Worm (Caenorhabditis elegans) whole organism, L4 larva: ENCODE data around the gene Y57A10A.31.

Source experiments
- F37D6.2 ChIP-seq: sonication (generic microtip); optimal IDR thresholded peaks from 2 replicates; lab custom pipeline; 2016; ENCODE audit warnings: mild to moderate bottlenecking, missing genetic modification characterization, missing compliant biosample characterization
- F44E2.7 ChIP-seq: fragments of 200-800 bp; sonication (Bioruptor generic); IDR thresholded peaks from 2 replicates; pipeline ENCODE4 v2.1.2; 2022; ENCODE audit warnings: missing genetic modification characterization, missing compliant biosample characterization
- R02D3.7 ChIP-seq: fragments of 150-350 bp; sonication (generic microtip); optimal IDR thresholded peaks from 3 replicates; lab custom pipeline; 2014; ENCODE audit warnings: missing biosample characterization, missing genetic modification characterization
- Y48G9A.11 ChIP-seq: fragments of 200-800 bp; sonication (Bioruptor generic); IDR thresholded peaks from 2 replicates; pipeline ENCODE4 v1.3.6; 2022; ENCODE audit warnings: missing genetic modification reagents, missing genetic modification characterization, missing compliant biosample characterization
- Y5F2A.4 ChIP-seq: fragments of 200-800 bp; sonication (Bioruptor generic); optimal IDR thresholded peaks from 2 replicates; lab custom pipeline; 2018; ENCODE audit warnings: mild to moderate bottlenecking, missing genetic modification characterization, missing compliant biosample characterization
- aha-1 ChIP-seq: fragments of 150-350 bp; peaks from one replicate; lab custom pipeline; 2014; ENCODE audit warnings: missing biosample characterization, missing genetic modification characterization
- aly-2 ChIP-seq: sonication (generic microtip); optimal IDR thresholded peaks from 2 replicates; lab custom pipeline; 2018; ENCODE audit warnings: missing biosample characterization, missing genetic modification characterization
- arid-1 ChIP-seq: fragments of 200-800 bp; sonication (Bioruptor generic); conservative IDR thresholded peaks from 2 replicates; pipeline ENCODE4 v1.3.6; 2022; ENCODE audit warnings: missing genetic modification reagents, missing genetic modification characterization, missing compliant biosample characterization
- ceh-20 ChIP-seq: fragments of 200-800 bp; sonication (Bioruptor generic); IDR thresholded peaks from 2 replicates; pipeline ENCODE4 v1.3.6; 2022; ENCODE audit warnings: missing genetic modification reagents, missing genetic modification characterization, missing compliant biosample characterization
- ceh-28 ChIP-seq: fragments of 150-350 bp; optimal IDR thresholded peaks from 2 replicates; lab custom pipeline; 2014; ENCODE audit warnings: missing biosample characterization, missing genetic modification reagents, missing genetic modification characterization
- ceh-62 ChIP-seq: sonication (generic microtip); optimal IDR thresholded peaks from 2 replicates; lab custom pipeline; 2017; ENCODE audit warnings: missing biosample characterization, missing genetic modification characterization
- ces-1 ChIP-seq: fragments of 150-350 bp; sonication (generic microtip); optimal IDR thresholded peaks from 4 replicates; lab custom pipeline; 2014; ENCODE audit warnings: missing biosample characterization, missing genetic modification reagents, missing genetic modification characterization
- cey-2 ChIP-seq: sonication (generic microtip); optimal IDR thresholded peaks from 3 replicates; lab custom pipeline; 2017; ENCODE audit warnings: missing genetic modification characterization, mild to moderate bottlenecking, missing compliant biosample characterization, antibody characterized with exemption, borderline replicate concordance; ENCODE audit not compliant: insufficient read depth
- daf-12 ChIP-seq: fragments of 150-350 bp; optimal IDR thresholded peaks from 2 replicates; lab custom pipeline; 2014; ENCODE audit warnings: missing biosample characterization, missing genetic modification reagents, missing genetic modification characterization
- daf-16 ChIP-seq, 3 experiments: sonication (generic microtip); optimal IDR thresholded peaks; 2 replicates each; lab custom pipeline; 2016 to 2017; ENCODE audit warnings: missing genetic modification characterization in 3 of 3, missing genetic modification reagents in 3 of 3, mild to moderate bottlenecking in 2 of 3, missing compliant biosample characterization in 2 of 3, missing biosample characterization in 1 of 3, moderate library complexity in 1 of 3
- dmd-6 ChIP-seq: fragments of 200-800 bp; sonication (Bioruptor generic); IDR thresholded peaks from 2 replicates; pipeline ENCODE4 v1.3.6; 2022; ENCODE audit warnings: missing genetic modification reagents, missing genetic modification characterization, missing compliant biosample characterization
- dmd-8 ChIP-seq: fragments of 200-800 bp; sonication (Bioruptor generic); IDR thresholded peaks from 2 replicates; pipeline ENCODE4 v1.3.6; 2022; ENCODE audit warnings: missing genetic modification characterization, missing compliant biosample characterization
- duxl-1 ChIP-seq: sonication (generic microtip); optimal IDR thresholded peaks from 2 replicates; lab custom pipeline; 2016; ENCODE audit warnings: mild to moderate bottlenecking, missing genetic modification characterization, moderate library complexity, missing compliant biosample characterization; ENCODE audit not compliant: poor library complexity
- dve-1 ChIP-seq: sonication (generic microtip); optimal IDR thresholded peaks from 2 replicates; lab custom pipeline; 2017; ENCODE audit warnings: antibody characterized with exemption, mild to moderate bottlenecking, missing genetic modification characterization, missing compliant biosample characterization; ENCODE audit not compliant: insufficient read depth
- egl-43 ChIP-seq: fragments of 200-800 bp; sonication (Bioruptor generic); IDR thresholded peaks from 2 replicates; pipeline ENCODE4 v1.3.6; 2022; ENCODE audit warnings: missing genetic modification reagents, missing genetic modification characterization, missing compliant biosample characterization
- fkh-10 ChIP-seq: fragments of 150-350 bp; optimal IDR thresholded peaks from 2 replicates; lab custom pipeline; 2014; ENCODE audit warnings: missing biosample characterization, missing genetic modification reagents, missing genetic modification characterization
- fos-1 ChIP-seq: fragments of 150-350 bp; optimal IDR thresholded peaks from 2 replicates; lab custom pipeline; 2014; ENCODE audit warnings: missing biosample characterization, missing genetic modification characterization
- hif-1 ChIP-seq, 2 experiments: sonication (generic microtip); optimal IDR thresholded peaks; 2 replicates each; lab custom pipeline; 2016 to 2017; ENCODE audit warnings: missing compliant biosample characterization in 2 of 2, missing genetic modification characterization in 2 of 2, missing genetic modification reagents in 2 of 2, missing genotype in 2 of 2, mild to moderate bottlenecking in 1 of 2
- lin-1 ChIP-seq: fragments of 200-800 bp; sonication (Bioruptor generic); IDR thresholded peaks from 2 replicates; pipeline ENCODE4 v1.3.6; 2022; ENCODE audit warnings: missing genetic modification reagents, missing genetic modification characterization, missing compliant biosample characterization
- lin-13 ChIP-seq: fragments of 150-350 bp; optimal IDR thresholded peaks from 2 replicates; lab custom pipeline; 2014; ENCODE audit warnings: missing biosample characterization, missing genetic modification reagents, missing genetic modification characterization
- lin-29 ChIP-seq: fragments of 200-800 bp; sonication (Bioruptor generic); IDR thresholded peaks from 2 replicates; pipeline ENCODE4 v1.3.6; 2022; ENCODE audit warnings: missing genetic modification reagents, missing genetic modification characterization, missing compliant biosample characterization
- lin-39 ChIP-seq: fragments of 150-350 bp; optimal IDR thresholded peaks from 2 replicates; lab custom pipeline; 2014; ENCODE audit warnings: missing biosample characterization, missing genetic modification reagents, missing genetic modification characterization
- lir-3 ChIP-seq: sonication (generic microtip); optimal IDR thresholded peaks from 2 replicates; lab custom pipeline; 2016; ENCODE audit warnings: mild to moderate bottlenecking, missing genetic modification characterization, missing compliant biosample characterization
- lsy-2 ChIP-seq, 2 experiments: fragments of 150-350 bp in 1 of 2; sonication (generic microtip) in 1 of 2; optimal IDR thresholded peaks; 2 replicates each; lab custom pipeline; 2014 to 2017; ENCODE audit warnings: missing biosample characterization in 2 of 2, missing genetic modification characterization in 2 of 2
- madf-9 ChIP-seq: fragments of 200-800 bp; sonication (Bioruptor generic); conservative IDR thresholded peaks from 2 replicates; pipeline ENCODE4 v1.3.6; 2022; ENCODE audit warnings: missing genetic modification reagents, missing genetic modification characterization, missing compliant biosample characterization
- mdt-29 ChIP-seq: fragments of 200-800 bp; sonication (Bioruptor generic); IDR thresholded peaks from 2 replicates; pipeline ENCODE4 v1.3.6; 2022; ENCODE audit warnings: missing genetic modification reagents, missing genetic modification characterization, missing compliant biosample characterization
- nhr-102 ChIP-seq: sonication (generic microtip); optimal IDR thresholded peaks from 2 replicates; lab custom pipeline; 2016; ENCODE audit warnings: mild to moderate bottlenecking, missing genetic modification characterization, moderate library complexity, missing compliant biosample characterization
- nhr-237 ChIP-seq: sonication (generic microtip); optimal IDR thresholded peaks from 2 replicates; lab custom pipeline; 2017; ENCODE audit warnings: missing biosample characterization, missing genetic modification characterization
- nhr-6 ChIP-seq: fragments of 150-350 bp; optimal IDR thresholded peaks from 2 replicates; lab custom pipeline; 2014; ENCODE audit warnings: missing biosample characterization, missing genetic modification characterization
- nhr-76 ChIP-seq: fragments of 150-350 bp; optimal IDR thresholded peaks from 2 replicates; lab custom pipeline; 2014; ENCODE audit warnings: missing biosample characterization, missing genetic modification characterization
- pha-4 ChIP-seq, 2 experiments: fragments of 150-350 bp in 1 of 2; fragments of 200-800 bp in 1 of 2; sonication (Bioruptor generic) in 1 of 2; IDR thresholded peaks in 1 of 2; optimal IDR thresholded peaks in 1 of 2; 2 replicates each; pipeline versions ENCODE4 v1.3.6 to Lab custom; 2014 to 2022; ENCODE audit warnings: missing genetic modification characterization in 2 of 2, missing genetic modification reagents in 2 of 2, missing biosample characterization in 1 of 2, missing compliant biosample characterization in 1 of 2
- saeg-2 ChIP-seq: fragments of 200-800 bp; sonication (Bioruptor generic); IDR thresholded peaks from 2 replicates; pipeline ENCODE4 v1.3.6; 2022; ENCODE audit warnings: missing genetic modification reagents, missing genetic modification characterization, missing compliant biosample characterization
- sdz-12 ChIP-seq: fragments of 200-800 bp; sonication (Bioruptor generic); optimal IDR thresholded peaks from 2 replicates; lab custom pipeline; 2018; ENCODE audit warnings: mild to moderate bottlenecking, missing genetic modification characterization, missing compliant biosample characterization
- skn-1 ChIP-seq: fragments of 150-350 bp; optimal IDR thresholded peaks from 2 replicates; lab custom pipeline; 2014; ENCODE audit warnings: missing biosample characterization, missing genetic modification characterization
- spr-1 ChIP-seq: sonication (generic microtip); optimal IDR thresholded peaks from 2 replicates; lab custom pipeline; 2016; ENCODE audit warnings: mild to moderate bottlenecking, missing genetic modification characterization, missing compliant biosample characterization
- tag-97 ChIP-seq: fragments of 200-800 bp; sonication (Bioruptor generic); IDR thresholded peaks from 2 replicates; pipeline ENCODE4 v1.3.6; 2022; ENCODE audit warnings: missing genetic modification characterization, missing compliant biosample characterization
- tra-1 ChIP-seq: fragments of 200-800 bp; sonication (Bioruptor generic); IDR thresholded peaks from 2 replicates; pipeline ENCODE4 v1.3.6; 2022; ENCODE audit warnings: missing genetic modification reagents, missing genetic modification characterization, missing compliant biosample characterization
- unc-130 ChIP-seq: sonication (generic microtip); optimal IDR thresholded peaks from 2 replicates; lab custom pipeline; 2016; ENCODE audit warnings: missing genetic modification reagents, missing genetic modification characterization, missing compliant biosample characterization
- unc-39 ChIP-seq: sonication (generic microtip); optimal IDR thresholded peaks from 2 replicates; lab custom pipeline; 2017; ENCODE audit warnings: missing biosample characterization, missing genetic modification characterization
- zip-2 ChIP-seq: fragments of 150-350 bp; optimal IDR thresholded peaks from 2 replicates; lab custom pipeline; 2014; ENCODE audit warnings: missing biosample characterization, missing genetic modification characterization
- ztf-11 ChIP-seq: fragments of 150-350 bp; optimal IDR thresholded peaks from 2 replicates; lab custom pipeline; 2014; ENCODE audit warnings: missing biosample characterization, missing genetic modification characterization

Y57A10A.31 gene

ce11 chrII:12342928-12343327, 53.7 kb downstream of the Y57A10A.31 start (continued):
- no peak for TF ChIP-seq lin-39 (tag; lab: Kevin White, UChicago)
- TF ChIP-seq Y48G9A.11 (GFP tag; lab: Robert Waterston, UW) = no peak
- TF ChIP-seq ztf-11 (tag; lab: Kevin White, UChicago) = no peak
- peak; percentile 67 for TF ChIP-seq aha-1 (tag; lab: Kevin White, UChicago)
- TF ChIP-seq ces-1 (GFP tag; lab: Kevin White, UChicago) = no peak
- no peak for TF ChIP-seq F44E2.7

ce11 chrII:12343710-12344109, 54.5 kb downstream of the Y57A10A.31 start:
- TF ChIP-seq lin-1 (GFP tag; lab: Robert Waterston, UW) (no peak), lin-29 (GFP tag; lab: Robert Waterston, UW) (no peak), sdz-12 (GFP tag; lab: Kevin White, UChicago) (no peak), dmd-8 (no peak), skn-1 (tag; lab: Kevin White, UChicago) (no peak), F44E2.7 (no peak), zip-2 (tag; lab: Kevin White, UChicago) (no peak), hif-1 (tag; optimal IDR thresholded peaks at IDR 0.05; lab: Kevin White, UChicago) (no peak), ztf-11 (tag; lab: Kevin White, UChicago) (no peak)

ce11 chrII:12344787-12345186, 55.6 kb downstream of the Y57A10A.31 start, which contains the start of gene C44C11.6:
C44C11.6 (plus strand) TSS chrII:12344809.
- TF ChIP-seq dve-1 (peak; percentile 13), ceh-28 (tag; lab: Kevin White, UChicago) (no peak), duxl-1 (tag; lab: Kevin White, UChicago) (peak; percentile 13), lin-29 (GFP tag; lab: Robert Waterston, UW) (no peak), madf-9 (GFP tag; lab: Robert Waterston, UW) (no peak), fos-1 (no peak), pha-4 (GFP tag; IDR thresholded peaks at IDR 0.05; lab: Robert Waterston, UW) (no peak), pha-4 (tag; optimal IDR thresholded peaks at IDR 0.05; lab: Kevin White, UChicago) (no peak), aly-2 (no peak), nhr-6 (no peak), ceh-62 (no peak), ces-1 (GFP tag; lab: Kevin White, UChicago) (no peak), tra-1 (GFP tag; lab: Robert Waterston, UW) (0 out of 2 replicates have a peak, but pooled peaks have one; percentile 4), dmd-8 (no peak), sdz-12 (GFP tag; lab: Kevin White, UChicago) (no peak), arid-1 (GFP tag; lab: Robert Waterston, UW) (no peak), tag-97 (GFP tag; lab: Robert Waterston, UW) (no peak), Y5F2A.4 (GFP tag; lab: Kevin White, UChicago) (no peak), nhr-102 (peak; percentile 19), spr-1 (no peak), R02D3.7 (tag; lab: Kevin White, UChicago) (no peak), Y48G9A.11 (GFP tag; lab: Robert Waterston, UW) (no peak), nhr-76 (tag; lab: Kevin White, UChicago) (no peak), ceh-20 (GFP tag; lab: Robert Waterston, UW) (no peak), fkh-10 (GFP tag; lab: Kevin White, UChicago) (no peak), saeg-2 (GFP tag; lab: Robert Waterston, UW) (no peak), dmd-6 (GFP tag; lab: Robert Waterston, UW) (0 out of 2 replicates have a peak, but pooled peaks have one; percentile 14), unc-39 (no peak), lir-3 (tag; lab: Kevin White, UChicago) (no peak), F37D6.2 (tag; lab: Kevin White, UChicago) (no peak), mdt-29 (GFP tag; lab: Robert Waterston, UW) (no peak), cey-2 (tag; lab: Kevin White, UChicago) (no peak), daf-16 (GFP tag; optimal IDR thresholded peaks at IDR 0.05; lab: Kevin White, UChicago) (no peak), daf-16 (tag; optimal IDR thresholded peaks at IDR 0.05; lab: Kevin White, UChicago) (no peak), lsy-2 (tag; optimal IDR thresholded peaks at IDR 0.05; lab: Kevin White, UChicago) (no peak), unc-130 (GFP tag; lab: Kevin White, UChicago) (no peak), egl-43 (GFP tag; lab: Robert Waterston, UW) (0 out of 2 replicates have a peak, but pooled peaks have one; percentile 16), daf-12 (no peak), nhr-237 (tag; lab: Kevin White, UChicago) (no peak), lin-13 (GFP tag; lab: Kevin White, UChicago) (peak; percentile 68)
